Worm (Caenorhabditis elegans) whole organism, L4/young adult: ENCODE results near the gene C10G8.2.

Experiments used
- W03F9.2 ChIP-seq: fragments of 150-350 bp; optimal IDR thresholded peaks from 2 replicates; lab custom pipeline; 2014; ENCODE audit warnings: missing biosample characterization, missing genetic modification characterization
- dao-5 ChIP-seq: sonication (generic microtip); optimal IDR thresholded peaks from 2 replicates; lab custom pipeline; 2016; ENCODE audit warnings: missing genotype, missing genetic modification characterization, moderate library complexity, missing compliant biosample characterization
- him-1 ChIP-seq: sonication (generic microtip); optimal IDR thresholded peaks from 2 replicates; lab custom pipeline; 2016; ENCODE audit warnings: missing genotype, missing genetic modification reagents, missing genetic modification characterization, missing compliant biosample characterization

The C10G8.2 gene

ce11 chrV:5301226-5301625 lies 13.0 kb upstream of the C10G8.2 start:
- TF ChIP-seq him-1 (tag; lab: Kevin White, UChicago) = no peak
- no peak for TF ChIP-seq W03F9.2 (tag; lab: Kevin White, UChicago)
- TF ChIP-seq dao-5 (tag; lab: Kevin White, UChicago) = no peak

ce11 chrV:5303389-5303788 lies 10.8 kb upstream of the C10G8.2 start, which contains the start of gene ncx-2:
Gene ncx-2 (plus strand): TSS chrV:5303689.
- TF ChIP-seq W03F9.2 (tag; lab: Kevin White, UChicago) = no peak
- TF ChIP-seq him-1 (tag; lab: Kevin White, UChicago) = no peak

ce11 chrV:5304366-5304765 lies 9.8 kb upstream of the C10G8.2 start:
- TF ChIP-seq him-1 (tag; lab: Kevin White, UChicago) = no peak
- TF ChIP-seq dao-5 (tag; lab: Kevin White, UChicago) = no peak
- no peak for TF ChIP-seq W03F9.2 (tag; lab: Kevin White, UChicago)

ce11 chrV:5311635-5312034 lies 2.6 kb upstream of the C10G8.2 start, which contains the start of gene C10G8.4:
Gene C10G8.4 (plus strand): TSS chrV:5311935.
- TF ChIP-seq W03F9.2 (tag; lab: Kevin White, UChicago) = no peak
- no peak for TF ChIP-seq him-1 (tag; lab: Kevin White, UChicago)
- TF ChIP-seq dao-5 (tag; lab: Kevin White, UChicago) = no peak

- TF ChIP-seq him-1 (tag; lab: Kevin White, UChicago) = no peak
- TF ChIP-seq W03F9.2 (tag; lab: Kevin White, UChicago) = no peak
Observed at ce11 chrV:5312453-5312852, 1.8 kb upstream of the C10G8.2 start, which contains the start of gene C10G8.3. Gene C10G8.3 (plus strand): TSS chrV:5312753.

- TF ChIP-seq him-1 (tag; lab: Kevin White, UChicago) (no peak), dao-5 (tag; lab: Kevin White, UChicago) (no peak), W03F9.2 (tag; lab: Kevin White, UChicago) (no peak)
Observed at ce11 chrV:5318349-5318748, 4.1 kb downstream of the C10G8.2 start.

- no peak for TF ChIP-seq him-1 (tag; lab: Kevin White, UChicago)
Observed at ce11 chrV:5319477-5319876, 5.3 kb downstream of the C10G8.2 start, which contains the start of gene ceh-34. Gene ceh-34 (minus strand): TSS chrV:5319577.

ce11 chrV:5322815-5323214 lies 8.6 kb downstream of the C10G8.2 start:
- TF ChIP-seq dao-5 (tag; lab: Kevin White, UChicago) = no peak
- no peak for TF ChIP-seq him-1 (tag; lab: Kevin White, UChicago)
- no peak for TF ChIP-seq W03F9.2 (tag; lab: Kevin White, UChicago)

ce11 chrV:5324566-5324965 lies 10.4 kb downstream of the C10G8.2 start, which contains the start of gene ceh-33:
Gene ceh-33 (minus strand): TSS chrV:5324666.
- TF ChIP-seq dao-5 (tag; lab: Kevin White, UChicago) (no peak), W03F9.2 (tag; lab: Kevin White, UChicago) (no peak), him-1 (tag; lab: Kevin White, UChicago) (no peak)

- TF ChIP-seq dao-5 (tag; lab: Kevin White, UChicago) (no peak), W03F9.2 (tag; lab: Kevin White, UChicago) (no peak), him-1 (tag; lab: Kevin White, UChicago) (no peak)
Observed at ce11 chrV:5328314-5328713, 14.1 kb downstream of the C10G8.2 start, which contains the start of gene C10G8.8. Gene C10G8.8 (minus strand): TSS chrV:5328414.

ce11 chrV:5329677-5330266 lies 15.6 kb downstream of the C10G8.2 start:
- TF ChIP-seq dao-5 (tag; lab: Kevin White, UChicago) = no peak
- TF ChIP-seq W03F9.2 (tag; lab: Kevin White, UChicago) = peak; percentile 56

ce11 chrV:5330967-5331366 lies 16.8 kb downstream of the C10G8.2 start, which contains the start of gene srg-26:
Gene srg-26 (plus strand): TSS chrV:5331267.
- TF ChIP-seq him-1 (tag; lab: Kevin White, UChicago) (no peak), dao-5 (tag; lab: Kevin White, UChicago) (no peak), W03F9.2 (tag; lab: Kevin White, UChicago) (no peak)

- TF ChIP-seq dao-5 (tag; lab: Kevin White, UChicago) = no peak
- no peak for TF ChIP-seq him-1 (tag; lab: Kevin White, UChicago)
- no peak for TF ChIP-seq W03F9.2 (tag; lab: Kevin White, UChicago)
Observed at ce11 chrV:5334588-5334987, 20.4 kb downstream of the C10G8.2 start, which contains the start of gene srg-28. Gene srg-28 (plus strand): TSS chrV:5334888.

ce11 chrV:5336884-5337283 lies 22.7 kb downstream of the C10G8.2 start, which contains the start of gene srg-29:
Gene srg-29 (plus strand): TSS chrV:5337184.
- no peak for TF ChIP-seq dao-5 (tag; lab: Kevin White, UChicago)
- TF ChIP-seq him-1 (tag; lab: Kevin White, UChicago) = no peak
- no peak for TF ChIP-seq W03F9.2 (tag; lab: Kevin White, UChicago)
